Worm (Caenorhabditis elegans) whole organism, young adult: ENCODE results near the gene oac-50.

ENCODE experiments used
- F37B4.10 ChIP-seq: fragments of 200-800 bp; sonication (Bioruptor generic); IDR thresholded peaks from 2 replicates; pipeline ENCODE4 v1.3.6; 2022; ENCODE audit warnings: missing genetic modification characterization, missing compliant biosample characterization
- Y67H2A.10 ChIP-seq: fragments of 200-800 bp; sonication (Bioruptor generic); conservative IDR thresholded peaks from 2 replicates; pipeline ENCODE4 v1.3.6; 2022; ENCODE audit warnings: missing genetic modification reagents, missing genetic modification characterization, missing compliant biosample characterization
- efl-1 ChIP-seq: fragments of 150-350 bp; optimal IDR thresholded peaks from 2 replicates; lab custom pipeline; 2014; ENCODE audit warnings: missing biosample characterization, missing genetic modification reagents, missing genetic modification characterization
- snpc-4 ChIP-seq, 5 experiments: fragments of 150-350 bp in 1 of 5; sonication (generic microtip) in 4 of 5; optimal IDR thresholded peaks; 2 replicates each; lab custom pipeline; 2014 to 2018; ENCODE audit warnings: missing genetic modification characterization in 5 of 5, missing biosample characterization in 3 of 5, antibody characterized with exemption in 2 of 5, mild to moderate bottlenecking in 2 of 5, missing compliant biosample characterization in 2 of 5, missing genotype in 2 of 5, moderate library complexity in 2 of 5, missing genetic modification reagents in 1 of 5
- unc-130 ChIP-seq: sonication (generic microtip); optimal IDR thresholded peaks from 2 replicates; lab custom pipeline; 2016; ENCODE audit warnings: missing genetic modification reagents, missing genetic modification characterization, missing compliant biosample characterization

- no peak for TF ChIP-seq efl-1 (GFP tag; lab: Kevin White, UChicago)
- no peak for TF ChIP-seq Y67H2A.10 (GFP tag; lab: Robert Waterston, UW)
- no peak for TF ChIP-seq F37B4.10
- no peak for TF ChIP-seq snpc-4 (GFP tag; optimal IDR thresholded peaks at IDR 0.05; lab: Kevin White, UChicago)
- TF ChIP-seq snpc-4 (tag; optimal IDR thresholded peaks at IDR 0.05; lab: Kevin White, UChicago), result no peak
- no peak for TF ChIP-seq unc-130 (GFP tag; lab: Kevin White, UChicago)
These were observed 18.9 kb upstream of the oac-50 start, which contains the start of gene T27E4.1 for ce11 chrV:9092209-9092608.
